Fruit fly (Drosophila melanogaster): ENCODE measurements around the gene CG10657.
A peak's percentile ranks its signal among the peaks of the same experiment; 100 is the strongest.

CG10657 gene

DNA sequence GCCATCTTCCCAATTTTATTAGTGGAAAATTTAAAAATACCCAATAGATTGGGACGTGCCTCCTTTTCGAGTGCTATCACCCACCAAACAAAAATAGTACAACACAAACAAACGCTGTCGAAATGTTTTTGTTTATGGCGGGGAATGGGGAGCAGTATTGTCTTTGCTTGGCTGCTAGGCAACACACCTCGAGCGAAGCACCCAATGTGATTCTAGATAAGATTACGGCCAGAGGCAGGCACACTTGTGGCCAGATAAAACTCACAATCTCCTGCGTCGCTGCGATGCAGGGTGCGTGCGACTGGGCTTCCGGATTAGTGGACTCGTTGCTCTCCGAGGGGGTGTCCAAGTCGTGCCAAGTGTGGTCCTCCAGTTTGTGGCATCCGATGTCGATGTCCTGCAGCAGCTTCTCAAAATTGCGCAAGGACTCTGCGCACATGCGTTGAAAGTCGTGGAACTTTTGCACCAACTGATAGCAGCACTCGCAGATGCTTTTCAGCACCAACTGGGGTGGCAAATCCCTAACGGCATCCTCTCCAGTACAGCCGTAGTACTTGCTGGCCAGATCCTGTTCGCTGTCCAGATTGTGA lies 10.0 kb upstream of the CG10657 start (continued):
- TF ChIP-seq HmgZ (tag; optimal IDR thresholded peaks at IDR 0.05) (peak; percentile 33), row (GFP tag; IDR thresholded peaks at IDR 0.05) (peak; percentile 30; the same call in 1 of the 3 replicates), CG34224 (GFP tag; IDR thresholded peaks at IDR 0.05; ENCODE audit: partially characterized antibody) (no peak), Atf3 (GFP tag; optimal IDR thresholded peaks at IDR 0.05) (no peak), ac (GFP tag; optimal IDR thresholded peaks at IDR 0.05) (no peak), vnd (GFP tag; IDR thresholded peaks at IDR 0.05; ENCODE audit: partially characterized antibody) (0 out of 3 replicates have a peak, but pooled peaks have one; percentile 16), Gug (GFP tag; IDR thresholded peaks at IDR 0.05) (no peak), Hey (tag; optimal IDR thresholded peaks at IDR 0.05) (peak; percentile 69), pum (GFP tag; optimal IDR thresholded peaks at IDR 0.05) (no peak), CG33557 (GFP tag; optimal IDR thresholded peaks at IDR 0.05) (no peak), zen (tag; optimal IDR thresholded peaks at IDR 0.05) (no peak), tx (GFP tag; optimal IDR thresholded peaks at IDR 0.05) (no peak), GATAe (GFP tag; conservative IDR thresholded peaks at IDR 0.05) (peak; percentile 72), NC2β (GFP tag; optimal IDR thresholded peaks at IDR 0.05) (no peak), her (GFP tag; optimal IDR thresholded peaks at IDR 0.05) (peak; percentile 62), sqz (GFP tag; optimal IDR thresholded peaks at IDR 0.05) (no peak), sima (GFP tag; optimal IDR thresholded peaks at IDR 0.05) (no peak), CG4404 (GFP tag; IDR thresholded peaks at IDR 0.05) (no peak), Med (GFP tag) (peak; percentile 31), CG16815 (GFP tag; optimal IDR thresholded peaks at IDR 0.05) (no peak), ranshi (GFP tag; IDR thresholded peaks at IDR 0.05) (no peak), ab (GFP tag; optimal IDR thresholded peaks at IDR 0.05) (no peak), Ets97D (GFP tag; optimal IDR thresholded peaks at IDR 0.05) (no peak), lab (GFP tag; optimal IDR thresholded peaks at IDR 0.05) (no peak), gfzf (GFP tag; optimal IDR thresholded peaks at IDR 0.05) (no peak), ro (GFP tag; IDR thresholded peaks at IDR 0.05) (no peak), CG8290 (GFP tag; optimal IDR thresholded peaks at IDR 0.05) (no peak), CG8290 (tag; optimal IDR thresholded peaks at IDR 0.05) (no peak), slou (GFP tag; optimal IDR thresholded peaks at IDR 0.05) (no peak), CG6175 (GFP tag; IDR thresholded peaks at IDR 0.05) (peak; percentile 76; the same call in 2 of the 3 replicates), eyg (GFP tag; optimal IDR thresholded peaks at IDR 0.05) (no peak), MTF-1 (GFP tag; optimal IDR thresholded peaks at IDR 0.05; ENCODE audit: borderline replicate concordance) (no peak), CG10654 (GFP tag; optimal IDR thresholded peaks at IDR 0.05) (no peak), CG15514 (GFP tag; optimal IDR thresholded peaks at IDR 0.05) (no peak), h (optimal IDR thresholded peaks at IDR 0.05) (no peak), ems (GFP tag; optimal IDR thresholded peaks at IDR 0.05) (no peak), CG10147 (GFP tag; optimal IDR thresholded peaks at IDR 0.05) (no peak), CG13775 (GFP tag; optimal IDR thresholded peaks at IDR 0.05) (no peak), Sry-δ (GFP tag; optimal IDR thresholded peaks at IDR 0.05) (no peak), sens (GFP tag) (peak; percentile 68), D19A (tag; optimal IDR thresholded peaks at IDR 0.05) (no peak), slbo (GFP tag; IDR thresholded peaks at IDR 0.05) (no peak), exex (tag; optimal IDR thresholded peaks at IDR 0.05) (peak; percentile 26), Hsf (GFP tag; optimal IDR thresholded peaks at IDR 0.05) (no peak), E2f2 (GFP tag; IDR thresholded peaks at IDR 0.05) (no peak), crc (GFP tag; optimal IDR thresholded peaks at IDR 0.05) (no peak), Rfx (GFP tag; IDR thresholded peaks at IDR 0.05) (peak; percentile 46; the same call in 1 of the 2 replicates), CG9797 (GFP tag; optimal IDR thresholded peaks at IDR 0.05) (no peak), nau (GFP tag; optimal IDR thresholded peaks at IDR 0.05) (no peak), CTCF (GFP tag; optimal IDR thresholded peaks at IDR 0.05) (no peak), cato (GFP tag; optimal IDR thresholded peaks at IDR 0.05; ENCODE audit: borderline replicate concordance) (no peak), YL-1 (GFP tag; optimal IDR thresholded peaks at IDR 0.05) (no peak), CG4328 (GFP tag; optimal IDR thresholded peaks at IDR 0.05) (no peak)

Measured in whole organism, embryonic.